Worm (Caenorhabditis elegans): ENCODE results near the gene C31C9.6.

ce11 chrII:13694712-13695111 is 32.8 kb upstream of the C31C9.6 start, which contains the start of gene rpoa-1:
- no peak for TF ChIP-seq sea-2 (GFP tag; optimal IDR thresholded peaks at IDR 0.05)
- no peak for TF ChIP-seq fos-1 (tag; optimal IDR thresholded peaks at IDR 0.05)
